Fruit fly (Drosophila melanogaster) whole organism, embryonic: ENCODE results near the gene CG12592.

Experiments used
- Adf1 ChIP-seq: fragments of 200-800 bp; sonication (Bioruptor generic); IDR thresholded peaks from 2 replicates; pipeline ENCODE4 v1.3.6; 2022; ENCODE audit warnings: missing biosample characterization, missing genetic modification characterization
- Blimp-1 ChIP-seq: fragments of 200-800 bp; sonication (Bioruptor generic); optimal IDR thresholded peaks from 3 replicates; lab custom pipeline; 2018; ENCODE audit warnings: missing biosample characterization, missing genetic modification characterization, mild to moderate bottlenecking, moderate library complexity, missing genetic modification reagents
- CG1024 ChIP-seq: fragments of 200-800 bp; sonication (Bioruptor generic); IDR thresholded peaks from 2 replicates; pipeline ENCODE4 v1.3.6; 2022; ENCODE audit warnings: missing biosample characterization, missing genetic modification characterization
- CG10654 ChIP-seq: fragments of 200-800 bp; sonication (Bioruptor generic); optimal IDR thresholded peaks from 2 replicates; lab custom pipeline; 2016; ENCODE audit warnings: missing biosample characterization, missing genetic modification characterization
- CG11456 ChIP-seq: fragments of 200-800 bp; sonication (Bioruptor generic); IDR thresholded peaks from 3 replicates; pipeline ENCODE4 v1.3.6; 2022; ENCODE audit warnings: missing biosample characterization, missing genetic modification characterization
- CG12071 ChIP-seq: fragments of 200-800 bp; sonication (Bioruptor generic); optimal IDR thresholded peaks from 3 replicates; lab custom pipeline; 2018; ENCODE audit warnings: missing biosample characterization, mild to moderate bottlenecking, missing genetic modification characterization
- CG13624 ChIP-seq: fragments of 200-800 bp; sonication (Bioruptor generic); optimal IDR thresholded peaks from 2 replicates; lab custom pipeline; 2016; ENCODE audit warnings: missing biosample characterization, missing genetic modification characterization
- CG13894 ChIP-seq: fragments of 200-800 bp; sonication (Bioruptor generic); optimal IDR thresholded peaks from 3 replicates; lab custom pipeline; 2018; ENCODE audit warnings: missing biosample characterization, mild to moderate bottlenecking, missing genetic modification characterization, moderate library complexity
- CG14050 ChIP-seq: fragments of 200-800 bp; sonication (Bioruptor generic); IDR thresholded peaks from 3 replicates; pipeline ENCODE4 v1.3.6; 2022; ENCODE audit warnings: missing biosample characterization, missing genetic modification characterization
- CG15514 ChIP-seq: fragments of 200-800 bp; sonication (Bioruptor generic); optimal IDR thresholded peaks from 3 replicates; lab custom pipeline; 2017; ENCODE audit warnings: missing biosample characterization, missing genetic modification characterization, mild to moderate bottlenecking, moderate library complexity, missing genetic modification reagents
- CG2712 ChIP-seq: fragments of 200-800 bp; optimal IDR thresholded peaks from 3 replicates; lab custom pipeline; 2019; ENCODE audit warnings: missing biosample characterization, mild to moderate bottlenecking, missing genetic modification characterization, moderate library complexity
- CG6175 ChIP-seq: fragments of 200-800 bp; sonication (Bioruptor generic); IDR thresholded peaks from 3 replicates; pipeline ENCODE4 v1.3.6; 2022; ENCODE audit warnings: missing biosample characterization, missing genetic modification characterization
- CG6813 ChIP-seq: fragments of 200-800 bp; sonication (Bioruptor generic); optimal IDR thresholded peaks from 2 replicates; lab custom pipeline; 2017; ENCODE audit warnings: missing biosample characterization, missing genetic modification characterization, mild to moderate bottlenecking, moderate library complexity, missing genetic modification reagents
- CG7372 ChIP-seq: fragments of 200-800 bp; sonication (Bioruptor generic); IDR thresholded peaks from 2 replicates; pipeline ENCODE4 v1.3.6; 2022; ENCODE audit warnings: missing biosample characterization, missing genetic modification characterization
- CG8765 ChIP-seq: fragments of 200-800 bp; sonication (Bioruptor generic); IDR thresholded peaks from 2 replicates; pipeline ENCODE4 v1.3.6; 2022; ENCODE audit warnings: missing biosample characterization, missing genetic modification characterization
- CG8944 ChIP-seq: fragments of 200-800 bp; sonication (Bioruptor generic); optimal IDR thresholded peaks from 3 replicates; lab custom pipeline; 2016; ENCODE audit warnings: missing biosample characterization, missing genetic modification characterization
- CTCF ChIP-seq: fragments of 200-800 bp; sonication (Bioruptor generic); optimal IDR thresholded peaks from 2 replicates; lab custom pipeline; 2017; ENCODE audit warnings: missing biosample characterization, mild to moderate bottlenecking, missing genetic modification characterization, moderate library complexity
- Dad ChIP-seq: fragments of 200-800 bp; sonication (Bioruptor generic); optimal IDR thresholded peaks from 3 replicates; lab custom pipeline; 2016; ENCODE audit warnings: missing biosample characterization, missing genetic modification characterization
- Dll ChIP-seq: fragments of 200-800 bp; sonication (Bioruptor generic); IDR thresholded peaks from 4 replicates; pipeline ENCODE4 v1.3.6; 2022; ENCODE audit warnings: missing biosample characterization, missing genetic modification characterization; ENCODE audit not compliant: partially characterized antibody
- Ets97D ChIP-seq: fragments of 200-800 bp; sonication (Bioruptor generic); optimal IDR thresholded peaks from 3 replicates; lab custom pipeline; 2016; ENCODE audit warnings: missing biosample characterization, missing genetic modification characterization
- Hmr ChIP-seq: fragments of 200-800 bp; sonication (Bioruptor generic); optimal IDR thresholded peaks from 3 replicates; lab custom pipeline; 2017; ENCODE audit warnings: mild to moderate bottlenecking, missing biosample characterization, missing genetic modification reagents, missing genetic modification characterization
- Hr51 ChIP-seq, 2 experiments: fragments of 200-800 bp; sonication (Bioruptor generic); optimal IDR thresholded peaks; 2 replicates in 1 of 2; 3 replicates in 1 of 2; lab custom pipeline; 2016 to 2018; ENCODE audit warnings: missing biosample characterization in 2 of 2, missing genetic modification characterization in 2 of 2, mild to moderate bottlenecking in 1 of 2, moderate library complexity in 1 of 2
- Kr ChIP-seq: fragments of 200-800 bp; sonication (Bioruptor generic); optimal IDR thresholded peaks from 2 replicates; lab custom pipeline; 2017; ENCODE audit warnings: missing biosample characterization, mild to moderate bottlenecking, missing genetic modification characterization
- MTF-1 ChIP-seq: fragments of 200-800 bp; sonication (Bioruptor generic); optimal IDR thresholded peaks from 2 replicates; lab custom pipeline; 2018; ENCODE audit warnings: missing biosample characterization, mild to moderate bottlenecking, missing genetic modification characterization, borderline replicate concordance
- Med ChIP-seq: fragments of 200-800 bp; sonication (Bioruptor generic); peaks from one replicate; lab custom pipeline; 2016; ENCODE audit warnings: missing biosample characterization, missing genetic modification characterization, mild to moderate bottlenecking, inconsistent platforms, moderate library complexity
- Myb ChIP-seq: fragments of 200-800 bp; sonication (Bioruptor generic); optimal IDR thresholded peaks from 2 replicates; lab custom pipeline; 2016; ENCODE audit warnings: missing biosample characterization, missing genetic modification characterization
- Optix ChIP-seq: fragments of 200-800 bp; sonication (Bioruptor generic); IDR thresholded peaks from 3 replicates; pipeline ENCODE4 v1.3.6; 2022; ENCODE audit warnings: missing biosample characterization, missing genetic modification characterization
- Pdp1 ChIP-seq, 2 experiments: fragments of 200-800 bp; sonication (Bioruptor generic); optimal IDR thresholded peaks; 3 replicates each; lab custom pipeline; 2016; ENCODE audit warnings: missing biosample characterization in 2 of 2, missing genetic modification characterization in 2 of 2, mild to moderate bottlenecking in 1 of 2, moderate library complexity in 1 of 2
- Rx ChIP-seq: fragments of 200-800 bp; sonication (Bioruptor generic); IDR thresholded peaks from 2 replicates; pipeline ENCODE4 v1.3.6; 2022; ENCODE audit warnings: missing biosample characterization, missing genetic modification characterization
- Six4 ChIP-seq: fragments of 200-800 bp; sonication (Bioruptor generic); optimal IDR thresholded peaks from 2 replicates; lab custom pipeline; 2016; ENCODE audit warnings: missing biosample characterization, missing genetic modification characterization
- Ssrp ChIP-seq: fragments of 200-800 bp; sonication (Bioruptor generic); optimal IDR thresholded peaks from 2 replicates; lab custom pipeline; 2018; ENCODE audit warnings: missing biosample characterization, mild to moderate bottlenecking, missing genetic modification characterization, moderate library complexity
- Trl ChIP-seq, 3 experiments: fragments of >200 bp in 2 of 3; fragments of 200-800 bp in 1 of 3; sonication (Bioruptor generic) in 1 of 3; optimal IDR thresholded peaks; 2 replicates in 1 of 3; 3 replicates in 2 of 3; lab custom pipeline; 2016 to 2017; ENCODE audit warnings: missing biosample characterization in 1 of 3, missing genetic modification characterization in 1 of 3
- Xrp1 ChIP-seq: fragments of 200-800 bp; sonication (Bioruptor generic); IDR thresholded peaks from 2 replicates; pipeline ENCODE4 v1.3.6; 2022; ENCODE audit warnings: missing biosample characterization, missing genetic modification characterization
- bab2 ChIP-seq: fragments of 200-800 bp; sonication (Bioruptor generic); optimal IDR thresholded peaks from 2 replicates; lab custom pipeline; 2016; ENCODE audit warnings: missing biosample characterization, missing genetic modification characterization
- crp ChIP-seq, 2 experiments: fragments of 200-800 bp; sonication (Bioruptor generic); optimal IDR thresholded peaks; 2 replicates in 1 of 2; 3 replicates in 1 of 2; lab custom pipeline; 2017; ENCODE audit warnings: missing biosample characterization in 2 of 2, missing genetic modification characterization in 2 of 2, mild to moderate bottlenecking in 1 of 2, moderate library complexity in 1 of 2
- dmrt99B ChIP-seq: fragments of 200-800 bp; sonication (Bioruptor generic); optimal IDR thresholded peaks from 2 replicates; lab custom pipeline; 2018; ENCODE audit warnings: missing biosample characterization, mild to moderate bottlenecking, missing genetic modification characterization, moderate library complexity
- eve ChIP-seq, 2 experiments: fragments of >200 bp; optimal IDR thresholded peaks; 2 replicates each; lab custom pipeline; 2017; ENCODE audit warnings: missing biosample characterization in 2 of 2, missing genetic modification characterization in 2 of 2
- fu2 ChIP-seq: fragments of 200-800 bp; sonication (Bioruptor generic); optimal IDR thresholded peaks from 2 replicates; lab custom pipeline; 2016; ENCODE audit warnings: missing biosample characterization, missing genetic modification characterization
- hkb ChIP-seq, 2 experiments: fragments of 200-800 bp in 1 of 2; fragments of >200 bp in 1 of 2; sonication (Bioruptor generic) in 1 of 2; IDR thresholded peaks in 1 of 2; optimal IDR thresholded peaks in 1 of 2; 2 replicates each; pipeline versions ENCODE4 v1.3.6 to Lab custom; 2017 to 2022; ENCODE audit warnings: missing biosample characterization in 1 of 2, missing genetic modification characterization in 1 of 2
- ind ChIP-seq: fragments of 200-800 bp; sonication (Bioruptor generic); optimal IDR thresholded peaks from 3 replicates; lab custom pipeline; 2016; ENCODE audit warnings: missing biosample characterization, missing genetic modification characterization
- kni ChIP-seq: fragments of 200-800 bp; sonication (Bioruptor generic); optimal IDR thresholded peaks from 3 replicates; lab custom pipeline; 2017; ENCODE audit warnings: mild to moderate bottlenecking, missing biosample characterization, missing genetic modification reagents, missing genetic modification characterization
- lbe ChIP-seq: fragments of 200-800 bp; sonication (Bioruptor generic); optimal IDR thresholded peaks from 2 replicates; lab custom pipeline; 2016; ENCODE audit warnings: missing biosample characterization, mild to moderate bottlenecking, missing genetic modification characterization
- lilli ChIP-seq: fragments of 200-800 bp; sonication (Bioruptor generic); optimal IDR thresholded peaks from 3 replicates; lab custom pipeline; 2016; ENCODE audit warnings: missing biosample characterization, missing genetic modification characterization
- nmo ChIP-seq: fragments of 200-800 bp; sonication (Bioruptor generic); optimal IDR thresholded peaks from 2 replicates; lab custom pipeline; 2018; ENCODE audit warnings: missing biosample characterization, mild to moderate bottlenecking, missing genetic modification characterization, moderate library complexity
- odd ChIP-seq: fragments of 200-800 bp; sonication (Bioruptor generic); optimal IDR thresholded peaks from 2 replicates; lab custom pipeline; 2017; ENCODE audit warnings: missing biosample characterization, mild to moderate bottlenecking, missing genetic modification characterization
- org-1 ChIP-seq: fragments of 200-800 bp; sonication (Bioruptor generic); optimal IDR thresholded peaks from 2 replicates; lab custom pipeline; 2017; ENCODE audit warnings: missing biosample characterization, missing genetic modification characterization
- run ChIP-seq: fragments of 200-800 bp; sonication (Bioruptor generic); optimal IDR thresholded peaks from 3 replicates; lab custom pipeline; 2018; ENCODE audit warnings: missing biosample characterization, mild to moderate bottlenecking, missing genetic modification characterization
- schlank ChIP-seq: fragments of 200-800 bp; sonication (Bioruptor generic); optimal IDR thresholded peaks from 2 replicates; lab custom pipeline; 2018; ENCODE audit warnings: missing biosample characterization, mild to moderate bottlenecking, missing genetic modification characterization
- shn ChIP-seq: fragments of 200-800 bp; sonication (Bioruptor generic); optimal IDR thresholded peaks from 3 replicates; lab custom pipeline; 2016; ENCODE audit warnings: missing biosample characterization, missing genetic modification characterization
- sim ChIP-seq: fragments of 200-800 bp; sonication (Bioruptor generic); IDR thresholded peaks from 2 replicates; pipeline ENCODE4 v1.3.6; 2022; ENCODE audit warnings: missing biosample characterization, missing genetic modification characterization
- sob ChIP-seq: fragments of 200-800 bp; sonication (Bioruptor generic); IDR thresholded peaks from 2 replicates; pipeline ENCODE4 v1.3.6; 2022; ENCODE audit warnings: missing biosample characterization, missing genetic modification characterization

CG12592 gene

DNA sequence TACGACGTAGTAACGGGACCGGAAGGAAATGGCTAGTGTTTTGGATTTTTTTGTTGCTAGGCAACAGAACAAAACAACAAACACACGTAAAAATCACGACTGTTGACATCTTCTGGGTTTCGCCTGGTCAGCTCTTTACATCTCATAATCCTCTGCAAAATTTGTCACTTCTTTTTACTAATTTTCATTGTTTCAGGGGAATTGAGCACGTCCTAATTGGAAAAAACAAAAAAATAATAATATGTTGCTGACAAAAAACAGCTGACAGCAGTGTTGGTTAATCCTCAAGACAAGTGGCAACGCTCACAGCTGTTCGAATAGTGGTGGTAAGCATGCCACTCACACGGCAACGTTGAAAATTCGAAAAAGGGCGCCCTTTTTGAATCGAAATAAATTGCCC lies 39.7 kb downstream of the CG12592 start, which contains the start of gene Rfx (continued):
- TF ChIP-seq Ssrp (tag; lab: Kevin White, UChicago) (no peak), Med (peak; percentile 81), dmrt99B (tag; lab: Kevin White, UChicago) (no peak), CG13894 (tag; lab: Kevin White, UChicago) (no peak), CG2712 (tag; lab: Kevin White, UChicago) (peak; percentile 53), odd (no peak), Kr (peak; percentile 8), bab2 (GFP tag; lab: Kevin White, UChicago) (no peak), Trl (optimal IDR thresholded peaks at IDR 0.05; lab: Kevin White, UChicago) (no peak), Trl (GFP tag; optimal IDR thresholded peaks at IDR 0.05; lab: Kevin White, UChicago) (no peak), Hmr (peak; percentile 70), Xrp1 (GFP tag; lab: Robert Waterston, UW) (no peak), CG7372 (GFP tag; lab: Robert Waterston, UW) (no peak), Optix (GFP tag; lab: Robert Waterston, UW) (no peak), nmo (peak; percentile 40), Adf1 (no peak), CG14050 (GFP tag; lab: Robert Waterston, UW) (no peak), Hr51 (GFP tag; optimal IDR thresholded peaks at IDR 0.05; lab: Kevin White, UChicago) (peak in 1 of 2 experiments; percentile 26), CG10654 (GFP tag; lab: Kevin White, UChicago) (no peak), run (tag; lab: Kevin White, UChicago) (no peak), CG11456 (no peak), MTF-1 (GFP tag; lab: Kevin White, UChicago) (no peak), CG12071 (GFP tag; lab: Kevin White, UChicago) (no peak), CTCF (GFP tag; lab: Kevin White, UChicago) (peak; percentile 8), CG6175 (GFP tag; lab: Robert Waterston, UW) (no peak), Dll (no peak), kni (peak; percentile 11), Rx (GFP tag; lab: Robert Waterston, UW) (no peak), org-1 (GFP tag; lab: Kevin White, UChicago) (no peak), Myb (peak; percentile 79), hkb (optimal IDR thresholded peaks at IDR 0.05; lab: Kevin White, UChicago) (no peak), hkb (GFP tag; IDR thresholded peaks at IDR 0.05; lab: Robert Waterston, UW) (no peak), shn (GFP tag; lab: Kevin White, UChicago) (no peak), eve (GFP tag; optimal IDR thresholded peaks at IDR 0.05; lab: Kevin White, UChicago) (no peak), Pdp1 (GFP tag; optimal IDR thresholded peaks at IDR 0.05; lab: Kevin White, UChicago) (peak in 1 of 2 experiments; percentile 34), CG1024 (no peak), lbe (peak; percentile 19), CG13624 (GFP tag; lab: Kevin White, UChicago) (peak; percentile 50), CG6813 (GFP tag; lab: Kevin White, UChicago) (peak; percentile 50), CG15514 (GFP tag; lab: Kevin White, UChicago) (peak; percentile 63), Dad (GFP tag; lab: Kevin White, UChicago) (peak; percentile 4), schlank (tag; lab: Kevin White, UChicago) (no peak), crp (GFP tag; optimal IDR thresholded peaks at IDR 0.05; lab: Kevin White, UChicago) (peak; percentile 98 to 100), Blimp-1 (GFP tag; lab: Kevin White, UChicago) (no peak), sob (GFP tag; lab: Robert Waterston, UW) (no peak), sim (GFP tag; lab: Robert Waterston, UW) (no peak), fu2 (GFP tag; lab: Kevin White, UChicago) (no peak), Six4 (no peak), lilli (GFP tag; lab: Kevin White, UChicago) (peak; percentile 12), CG8944 (GFP tag; lab: Kevin White, UChicago) (no peak), Ets97D (peak; percentile 91), ind (GFP tag; lab: Kevin White, UChicago) (no peak), CG8765 (GFP tag; lab: Robert Waterston, UW) (no peak)
